Fruit fly (Drosophila melanogaster) whole organism, wandering third instar larva: ENCODE results near the gene nan.

ENCODE experiments used
- Abd-B ChIP-seq: fragments of >200 bp; optimal IDR thresholded peaks from 2 replicates; lab custom pipeline; 2017; ENCODE audit warnings: missing biosample characterization, missing genetic modification characterization
- CG32264 ChIP-seq: fragments of 200-800 bp; sonication (Bioruptor generic); optimal IDR thresholded peaks from 2 replicates; lab custom pipeline; 2016; ENCODE audit warnings: missing biosample characterization, missing genetic modification characterization
- CG9705 ChIP-seq: fragments of 200-800 bp; sonication (Bioruptor generic); optimal IDR thresholded peaks from 2 replicates; lab custom pipeline; 2018; ENCODE audit warnings: missing biosample characterization, mild to moderate bottlenecking, missing genetic modification characterization
- CrebA ChIP-seq: fragments of 200-800 bp; sonication (Bioruptor generic); optimal IDR thresholded peaks from 2 replicates; lab custom pipeline; 2016; ENCODE audit warnings: missing biosample characterization, mild to moderate bottlenecking, missing genetic modification characterization, borderline replicate concordance
- Dfd ChIP-seq: fragments of >200 bp; optimal IDR thresholded peaks from 2 replicates; lab custom pipeline; 2017; ENCODE audit warnings: missing biosample characterization, missing genetic modification characterization
- Dif ChIP-seq: fragments of 200-275, 200-300 bp; sonication (Bioruptor generic); optimal IDR thresholded peaks from 2 replicates; lab custom pipeline; 2018; ENCODE audit warnings: missing biosample characterization, missing genetic modification characterization; ENCODE audit not compliant: partially characterized antibody
- HLH106 ChIP-seq: fragments of 200-800 bp; optimal IDR thresholded peaks from 3 replicates; lab custom pipeline; 2019; ENCODE audit warnings: missing biosample characterization, mild to moderate bottlenecking, missing genetic modification characterization, moderate library complexity
- Hnf4 ChIP-seq: fragments of 200-800 bp; sonication (Bioruptor generic); optimal IDR thresholded peaks from 2 replicates; lab custom pipeline; 2016; ENCODE audit warnings: missing biosample characterization, mild to moderate bottlenecking, missing genetic modification characterization
- Hr78 ChIP-seq: fragments of >200 bp; optimal IDR thresholded peaks from 2 replicates; lab custom pipeline; 2017; ENCODE audit warnings: missing biosample characterization, missing genetic modification characterization
- Hr83 ChIP-seq: fragments of 200-300 bp; sonication (Bioruptor generic); optimal IDR thresholded peaks from 2 replicates; lab custom pipeline; 2016; ENCODE audit warnings: missing biosample characterization, mild to moderate bottlenecking, missing genetic modification characterization, moderate library complexity; ENCODE audit not compliant: poor library complexity, severe bottlenecking
- Jra ChIP-seq: sonication (Bioruptor generic); optimal IDR thresholded peaks from 2 replicates; lab custom pipeline; 2016; ENCODE audit warnings: missing biosample characterization, missing genetic modification characterization
- Mio ChIP-seq: sonication (Bioruptor generic); optimal IDR thresholded peaks from 2 replicates; lab custom pipeline; 2016; ENCODE audit warnings: missing biosample characterization, missing genetic modification characterization
- Myc ChIP-seq: fragments of >200 bp; optimal IDR thresholded peaks from 2 replicates; lab custom pipeline; 2017
- OdsH ChIP-seq: fragments of 200-800 bp; sonication (Bioruptor generic); optimal IDR thresholded peaks from 2 replicates; lab custom pipeline; 2016; ENCODE audit warnings: missing biosample characterization, mild to moderate bottlenecking, missing genetic modification characterization
- Rel ChIP-seq, 2 experiments: fragments of 200-800 bp; sonication (Bioruptor generic) in 1 of 2; optimal IDR thresholded peaks; 2 replicates in 1 of 2; 3 replicates in 1 of 2; lab custom pipeline; 2016 to 2019; ENCODE audit warnings: mild to moderate bottlenecking in 2 of 2, missing biosample characterization in 2 of 2, missing genetic modification characterization in 2 of 2, moderate library complexity in 1 of 2
- Sp1 ChIP-seq: fragments of 200-800 bp; sonication (Bioruptor generic); optimal IDR thresholded peaks from 3 replicates; lab custom pipeline; 2019; ENCODE audit warnings: missing biosample characterization, mild to moderate bottlenecking, missing genetic modification characterization, moderate library complexity
- Vsx2 ChIP-seq: fragments of 200-300, 225-300 bp; sonication (Bioruptor generic); optimal IDR thresholded peaks from 2 replicates; lab custom pipeline; 2018; ENCODE audit warnings: missing biosample characterization, missing genetic modification characterization; ENCODE audit not compliant: partially characterized antibody
- br ChIP-seq: fragments of 200-800 bp; sonication (Bioruptor generic); optimal IDR thresholded peaks from 2 replicates; lab custom pipeline; 2016; ENCODE audit warnings: missing biosample characterization, missing genetic modification characterization
- brk ChIP-seq: fragments of 200-800 bp; sonication (Bioruptor generic); optimal IDR thresholded peaks from 2 replicates; lab custom pipeline; 2016; ENCODE audit warnings: missing biosample characterization, mild to moderate bottlenecking, missing genetic modification characterization
- dl ChIP-seq, 2 experiments: fragments of 175-275, 200-275 bp in 1 of 2; fragments of 200-275 bp in 1 of 2; sonication (Bioruptor generic); optimal IDR thresholded peaks; lab custom pipeline; 2018; ENCODE audit warnings: mild to moderate bottlenecking in 2 of 2, missing biosample characterization in 2 of 2, missing genetic modification characterization in 2 of 2, moderate library complexity in 2 of 2; ENCODE audit not compliant: partially characterized antibody in 2 of 2, insufficient read depth in 1 of 2
- dmrt93B ChIP-seq: fragments of 200-800 bp; sonication (Bioruptor generic); optimal IDR thresholded peaks from 2 replicates; lab custom pipeline; 2018; ENCODE audit warnings: missing biosample characterization, mild to moderate bottlenecking, missing genetic modification characterization
- ey ChIP-seq: fragments of 200-800 bp; sonication (Bioruptor generic); optimal IDR thresholded peaks from 2 replicates; lab custom pipeline; 2016; ENCODE audit warnings: missing biosample characterization, missing genetic modification characterization
- fru ChIP-seq: fragments of 200-800 bp; sonication (Bioruptor generic); optimal IDR thresholded peaks from 3 replicates; lab custom pipeline; 2016; ENCODE audit warnings: missing biosample characterization, mild to moderate bottlenecking, missing genetic modification characterization
- h ChIP-seq: fragments of 200-800 bp; sonication (Bioruptor generic); optimal IDR thresholded peaks from 3 replicates; lab custom pipeline; 2016; ENCODE audit warnings: missing biosample characterization, mild to moderate bottlenecking, missing genetic modification characterization
- jim ChIP-seq: fragments of 175-275, 200-325 bp; sonication (Bioruptor generic); optimal IDR thresholded peaks from 2 replicates; lab custom pipeline; 2016; ENCODE audit warnings: missing biosample characterization, mild to moderate bottlenecking, missing genetic modification characterization
- lola ChIP-seq: fragments of >200 bp; optimal IDR thresholded peaks from 2 replicates; lab custom pipeline; 2017; ENCODE audit warnings: missing biosample characterization, missing genetic modification characterization
- pan ChIP-seq: fragments of >200 bp; optimal IDR thresholded peaks from 2 replicates; lab custom pipeline; 2017
- psq ChIP-seq: fragments of 200-800 bp; sonication (Bioruptor generic); optimal IDR thresholded peaks from 3 replicates; lab custom pipeline; 2017; ENCODE audit warnings: missing biosample characterization, mild to moderate bottlenecking, missing genetic modification characterization, moderate library complexity
- rgr ChIP-seq: fragments of 200-800 bp; sonication (Bioruptor generic); optimal IDR thresholded peaks from 3 replicates; lab custom pipeline; 2016; ENCODE audit warnings: missing biosample characterization, mild to moderate bottlenecking, missing genetic modification characterization
- sage ChIP-seq: fragments of 200-800 bp; sonication (Bioruptor generic); optimal IDR thresholded peaks from 2 replicates; lab custom pipeline; 2016; ENCODE audit warnings: missing biosample characterization, mild to moderate bottlenecking, missing genetic modification characterization
- sv ChIP-seq: fragments of 200-800 bp; sonication (Bioruptor generic); optimal IDR thresholded peaks from 3 replicates; lab custom pipeline; 2016; ENCODE audit warnings: missing biosample characterization, missing genetic modification characterization
- tai ChIP-seq: sonication (Bioruptor generic); optimal IDR thresholded peaks from 2 replicates; lab custom pipeline; 2016; ENCODE audit warnings: missing biosample characterization, missing genetic modification characterization
- usp ChIP-seq: fragments of >200 bp; optimal IDR thresholded peaks from 2 replicates; lab custom pipeline; 2017; ENCODE audit warnings: missing biosample characterization, missing genetic modification characterization
- woc ChIP-seq: sonication (Bioruptor generic); optimal IDR thresholded peaks from 2 replicates; lab custom pipeline; 2016; ENCODE audit warnings: missing biosample characterization, mild to moderate bottlenecking, missing genetic modification characterization

The nan gene

DNA sequence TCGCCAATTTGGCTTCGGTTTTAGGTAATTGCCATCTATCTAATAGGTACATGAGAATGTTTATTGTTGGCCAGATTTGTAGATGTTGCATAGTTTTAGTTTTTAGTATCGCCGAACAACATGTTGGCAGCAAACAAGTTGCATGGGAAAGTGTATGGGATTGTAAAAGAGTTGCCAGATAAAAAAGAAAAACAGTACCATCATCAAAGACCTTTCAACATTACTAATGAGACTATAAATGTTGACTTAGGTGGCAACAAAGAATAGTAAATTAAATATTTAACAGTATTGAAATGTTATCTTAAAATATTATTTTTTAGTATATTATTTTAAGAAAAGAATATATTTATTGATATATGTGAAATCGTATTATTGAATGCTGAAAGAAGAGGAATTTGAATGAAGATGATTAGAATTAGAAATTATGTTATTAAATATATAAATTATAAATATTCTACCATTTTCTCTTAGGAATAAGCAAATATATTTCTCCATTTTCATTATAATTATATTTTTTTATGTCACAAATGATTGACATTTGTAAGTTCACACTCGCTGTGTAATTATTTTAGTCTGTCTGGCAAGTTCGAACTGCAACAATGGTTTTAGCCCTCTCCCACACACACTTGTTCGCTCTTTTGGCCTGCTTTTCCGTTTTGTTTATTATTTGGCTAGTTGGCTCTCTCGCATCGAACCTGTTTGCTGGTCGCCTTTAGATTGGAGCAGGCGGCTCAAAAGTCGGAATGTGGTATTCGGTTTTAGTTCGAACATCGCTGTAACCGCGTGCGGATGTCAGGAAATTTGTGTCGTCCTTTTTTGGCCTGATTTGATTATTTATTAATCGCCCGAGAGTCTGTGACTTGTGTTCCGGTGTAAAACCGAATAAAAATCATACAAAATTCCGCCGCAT lies 15.5 kb upstream of the nan start:
- no peak for TF ChIP-seq Rel (GFP tag; optimal IDR thresholded peaks at IDR 0.05; lab: Kevin White, UChicago)
- no peak for TF ChIP-seq Rel (tag; optimal IDR thresholded peaks at IDR 0.05; lab: Kevin White, UChicago)
- peak; percentile 19 for TF ChIP-seq psq (GFP tag; lab: Kevin White, UChicago)
- TF ChIP-seq dl (GFP tag; optimal IDR thresholded peaks at IDR 0.05; lab: Kevin White, UChicago; ENCODE audit: insufficient read depth in 1 of 2, partially characterized antibody in 2 of 2) = peak in 1 of 2 experiments; percentile 27
- TF ChIP-seq pan = no peak
- TF ChIP-seq Abd-B (GFP tag; lab: Kevin White, UChicago) = no peak
- TF ChIP-seq fru (GFP tag; lab: Kevin White, UChicago) = peak; percentile 0
- no peak for TF ChIP-seq br (GFP tag; lab: Kevin White, UChicago)
- peak; percentile 32 for TF ChIP-seq Dif (GFP tag; lab: Kevin White, UChicago)

DNA sequence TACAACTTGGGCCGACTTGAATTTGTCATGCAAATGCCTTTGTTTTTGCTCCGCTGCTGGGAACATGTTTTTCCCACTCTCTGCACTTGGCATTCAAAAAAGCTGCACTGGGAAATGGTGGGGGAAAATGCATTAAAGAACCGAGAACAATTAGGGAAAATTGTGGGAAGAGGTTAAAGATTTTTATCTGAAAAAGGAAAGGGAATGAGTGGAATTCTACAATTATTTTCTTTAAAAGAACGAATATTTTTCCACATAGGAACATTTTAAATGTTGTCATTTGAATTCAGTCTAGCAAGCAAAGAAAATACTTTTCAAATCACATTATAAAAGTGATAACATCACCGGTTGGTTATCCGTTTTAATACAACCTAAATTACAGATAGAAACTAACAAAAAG lies 13.6 kb upstream of the nan start, which contains the start of gene saturn:
saturn (plus strand) TSS at position 301 of the 400 bp plus-strand sequence.
- TF ChIP-seq CrebA (no peak), rgr (GFP tag; lab: Kevin White, UChicago) (no peak), br (GFP tag; lab: Kevin White, UChicago) (no peak), ey (no peak), usp (GFP tag; lab: Kevin White, UChicago) (no peak), Dif (GFP tag; lab: Kevin White, UChicago) (no peak), Hnf4 (GFP tag; lab: Kevin White, UChicago) (no peak), h (GFP tag; lab: Kevin White, UChicago) (no peak), Rel (GFP tag; optimal IDR thresholded peaks at IDR 0.05; lab: Kevin White, UChicago) (no peak), Rel (tag; optimal IDR thresholded peaks at IDR 0.05; lab: Kevin White, UChicago) (no peak), tai (GFP tag; lab: Kevin White, UChicago) (no peak), Hr83 (GFP tag; lab: Kevin White, UChicago) (no peak), dmrt93B (GFP tag; lab: Kevin White, UChicago) (no peak), sage (no peak), Myc (lab: Kevin White, UChicago) (no peak), woc (no peak), OdsH (GFP tag; lab: Kevin White, UChicago) (no peak), CG9705 (GFP tag; lab: Kevin White, UChicago) (no peak), HLH106 (no peak), CG32264 (GFP tag; lab: Kevin White, UChicago) (no peak)

DNA sequence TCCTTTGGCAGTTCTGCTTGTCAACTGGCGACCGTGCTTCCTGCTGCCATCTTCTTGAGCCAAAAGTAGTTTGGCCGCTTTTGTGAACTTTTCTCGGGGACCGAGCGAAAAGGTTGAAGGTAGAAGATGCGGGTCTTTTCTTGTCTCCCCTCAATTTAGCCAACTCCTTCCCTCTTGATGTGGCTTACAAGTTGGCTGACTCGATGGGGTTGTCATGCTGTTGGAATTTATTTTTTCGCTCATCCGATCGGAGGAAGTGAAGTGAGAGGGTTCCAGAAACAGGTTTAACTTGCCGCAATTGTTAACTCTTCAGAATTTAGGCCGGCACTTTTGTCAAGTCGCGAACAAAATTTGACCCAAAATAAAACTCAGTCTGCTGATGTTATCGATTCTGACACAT lies 12.9 kb upstream of the nan start:
- peak; percentile 2 for TF ChIP-seq br (GFP tag; lab: Kevin White, UChicago)
- no peak for TF ChIP-seq CG9705 (GFP tag; lab: Kevin White, UChicago)
- peak; percentile 9 for TF ChIP-seq psq (GFP tag; lab: Kevin White, UChicago)
- peak; percentile 11 for TF ChIP-seq fru (GFP tag; lab: Kevin White, UChicago)
- peak; percentile 11 for TF ChIP-seq CrebA
- peak; percentile 32 for TF ChIP-seq Vsx2
- no peak for TF ChIP-seq Myc (lab: Kevin White, UChicago)
- TF ChIP-seq, all 38 proteins: peak for 5

DNA sequence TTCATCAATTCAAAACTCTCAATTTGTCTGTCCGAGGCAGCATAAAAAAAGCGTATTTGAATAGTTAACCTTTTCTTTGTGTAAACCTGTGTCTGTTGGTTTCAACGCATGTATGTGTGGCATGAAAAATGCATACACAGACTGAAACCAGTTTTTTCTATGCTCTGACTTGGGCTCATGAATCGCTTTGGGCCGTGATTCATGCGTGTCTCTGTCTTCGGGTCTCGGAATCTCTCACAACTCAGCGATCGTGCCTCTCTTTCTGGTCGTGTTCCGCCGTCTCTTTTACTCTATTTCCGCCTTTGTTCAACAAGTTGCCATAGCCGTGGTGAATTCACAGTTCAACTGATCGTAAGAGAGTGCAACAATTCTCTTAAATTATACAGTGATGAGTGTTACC lies 11.5 kb upstream of the nan start:
- peak in 1 of 2 experiments; percentile 19 for TF ChIP-seq dl (GFP tag; optimal IDR thresholded peaks at IDR 0.05; lab: Kevin White, UChicago; ENCODE audit: insufficient read depth in 1 of 2, partially characterized antibody in 2 of 2)
- TF ChIP-seq fru (GFP tag; lab: Kevin White, UChicago) = no peak
- TF ChIP-seq Jra (GFP tag; lab: Kevin White, UChicago) = peak; percentile 41
- peak; percentile 25 for TF ChIP-seq brk (GFP tag; lab: Kevin White, UChicago)
- TF ChIP-seq Dif (GFP tag; lab: Kevin White, UChicago) = peak; percentile 32
- peak; percentile 65 for TF ChIP-seq Vsx2

DNA sequence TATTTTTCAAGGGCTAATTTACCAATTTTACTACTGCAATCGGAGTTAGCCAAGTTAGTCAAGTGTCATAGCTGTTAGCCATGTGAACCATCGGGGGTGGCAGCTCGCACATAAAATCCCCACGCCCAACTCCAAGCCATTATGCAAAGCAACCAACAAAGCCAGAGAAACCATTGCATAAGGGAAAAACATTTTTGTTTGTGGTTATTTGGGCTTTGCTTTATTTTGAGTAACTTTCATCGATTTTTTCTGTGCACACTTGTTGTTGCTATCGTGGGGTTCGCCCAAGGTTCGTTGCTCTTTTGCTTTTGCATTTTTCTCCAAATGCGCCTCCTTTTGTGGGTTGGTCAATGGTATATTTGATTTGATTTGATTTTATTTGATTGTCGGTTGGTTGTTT lies 8.8 kb upstream of the nan start:
- TF ChIP-seq CG32264 (GFP tag; lab: Kevin White, UChicago) = no peak
- TF ChIP-seq Vsx2 = no peak
- no peak for TF ChIP-seq CrebA
- TF ChIP-seq Abd-B (GFP tag; lab: Kevin White, UChicago) = no peak
- no peak for TF ChIP-seq Dif (GFP tag; lab: Kevin White, UChicago)
- TF ChIP-seq CG9705 (GFP tag; lab: Kevin White, UChicago) = no peak
- no peak for TF ChIP-seq h (GFP tag; lab: Kevin White, UChicago)
- TF ChIP-seq lola (GFP tag; lab: Kevin White, UChicago) = no peak
- TF ChIP-seq pan = no peak
- no peak for TF ChIP-seq dmrt93B (GFP tag; lab: Kevin White, UChicago)
- no peak for TF ChIP-seq Hr78
- TF ChIP-seq fru (GFP tag; lab: Kevin White, UChicago) = no peak
- TF ChIP-seq jim (GFP tag; lab: Kevin White, UChicago) = no peak
- no peak for TF ChIP-seq Mio
- TF ChIP-seq sv (GFP tag; lab: Kevin White, UChicago) = no peak
- no peak for TF ChIP-seq Myc (lab: Kevin White, UChicago)
- TF ChIP-seq Dfd = no peak
- no peak for TF ChIP-seq Sp1 (GFP tag; lab: Kevin White, UChicago)
- no peak for TF ChIP-seq OdsH (GFP tag; lab: Kevin White, UChicago)
- TF ChIP-seq Rel (GFP tag; optimal IDR thresholded peaks at IDR 0.05; lab: Kevin White, UChicago) = no peak
- TF ChIP-seq Rel (tag; optimal IDR thresholded peaks at IDR 0.05; lab: Kevin White, UChicago) = no peak
